Fruit fly (Drosophila melanogaster) ovary, adult (tissue): ENCODE results near the gene Galt.
A peak's percentile ranks its signal among the peaks of the same experiment; 100 is the strongest.

Source experiments
- CG17801 ChIP-seq: fragments of 200-800 bp; optimal IDR thresholded peaks from 2 replicates; lab custom pipeline; 2019; ENCODE audit warnings: missing biosample characterization, mild to moderate bottlenecking, missing genetic modification characterization, moderate library complexity; ENCODE audit not compliant: partially characterized antibody

Galt gene

DNA sequence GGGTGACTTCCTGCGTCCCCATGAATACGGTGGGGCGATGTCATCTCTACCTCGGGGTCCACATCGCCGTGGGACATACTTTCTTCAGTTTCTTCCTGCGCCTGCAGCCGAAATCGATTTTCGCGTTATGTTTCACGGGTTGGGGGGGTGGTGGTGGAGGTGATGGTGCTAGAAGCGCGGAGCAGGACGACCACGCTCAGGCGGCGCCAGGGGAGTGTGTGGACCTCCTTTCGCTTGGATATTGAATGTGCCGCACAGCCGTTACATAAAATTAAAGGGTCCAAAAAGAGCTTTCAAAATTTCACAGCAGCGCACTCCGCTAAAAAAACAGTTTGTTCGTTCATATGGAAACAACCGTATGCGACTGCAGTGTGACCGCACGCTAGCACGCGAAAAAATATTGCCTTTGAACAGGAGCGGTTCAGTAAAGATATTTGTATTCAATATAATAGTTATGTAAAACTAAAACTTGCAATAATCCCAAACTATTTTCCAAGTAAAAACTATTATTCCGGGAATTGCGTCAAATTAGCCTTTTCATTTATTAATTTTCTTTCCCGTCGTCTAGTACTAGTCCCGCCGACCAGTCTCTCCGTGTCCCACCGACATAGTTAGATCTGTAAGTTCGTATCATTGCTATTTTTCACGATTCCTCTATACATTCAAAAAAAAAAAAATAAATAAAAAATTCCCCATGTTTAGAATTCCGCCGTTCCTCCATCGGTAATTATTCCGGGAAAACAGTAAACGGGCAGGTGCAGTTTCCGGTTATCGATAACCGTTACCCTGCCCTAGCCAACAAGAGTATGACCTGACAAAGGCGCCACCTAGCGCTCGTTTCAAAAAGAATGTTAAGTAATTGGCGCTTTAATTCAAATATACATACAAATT, 16.4 kb upstream of the Galt start, which contains the start of gene Nhe3:
Gene Nhe3 (minus strand): TSS at position 373 of the 891 bp plus-strand sequence.
- TF ChIP-seq CG17801 (GFP tag; lab: Kevin White, UChicago), result peak; percentile 70

DNA sequence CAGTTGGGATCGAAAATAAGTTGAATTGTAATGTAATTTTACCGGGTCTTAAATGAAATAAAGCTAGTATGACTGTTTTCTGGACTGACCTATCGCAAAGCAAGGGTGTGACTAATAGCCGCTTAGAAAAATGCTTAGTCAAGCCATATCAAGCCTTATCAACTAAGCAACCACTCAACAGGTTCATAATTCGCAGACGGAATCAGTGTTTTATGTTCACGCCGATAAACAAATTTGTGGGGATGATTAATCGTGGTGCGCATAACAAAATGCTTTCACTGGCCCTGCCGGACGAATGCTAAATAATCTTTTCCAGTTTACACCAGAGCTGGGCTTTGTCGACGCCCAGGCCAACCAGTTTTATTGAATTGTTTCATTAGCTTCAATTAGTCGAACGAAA, 15.1 kb upstream of the Galt start:
- no peak for TF ChIP-seq CG17801 (GFP tag; lab: Kevin White, UChicago)

DNA sequence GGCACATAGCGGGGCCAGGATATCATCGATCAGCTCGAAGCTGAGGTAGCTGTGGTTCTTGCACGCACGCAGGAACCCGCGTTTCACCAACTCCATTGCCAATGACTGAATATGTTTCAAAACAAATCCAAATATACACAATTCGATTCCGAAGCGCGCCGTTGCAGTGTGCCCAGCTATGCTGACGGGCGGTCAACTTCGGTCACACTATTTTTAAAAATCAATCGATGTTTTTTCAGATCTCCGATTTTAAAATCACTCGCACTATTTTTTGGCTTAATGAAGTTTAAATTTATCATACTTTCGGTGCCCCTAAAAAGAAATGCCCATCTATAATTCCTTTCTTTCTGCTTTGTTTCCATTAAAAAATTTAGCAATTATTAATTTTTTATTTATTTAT, 9.6 kb upstream of the Galt start, which contains the start of gene Nse1:
Gene Nse1 (minus strand): TSS at position 173 of the 400 bp plus-strand sequence.
- no peak for TF ChIP-seq CG17801 (GFP tag; lab: Kevin White, UChicago)

DNA sequence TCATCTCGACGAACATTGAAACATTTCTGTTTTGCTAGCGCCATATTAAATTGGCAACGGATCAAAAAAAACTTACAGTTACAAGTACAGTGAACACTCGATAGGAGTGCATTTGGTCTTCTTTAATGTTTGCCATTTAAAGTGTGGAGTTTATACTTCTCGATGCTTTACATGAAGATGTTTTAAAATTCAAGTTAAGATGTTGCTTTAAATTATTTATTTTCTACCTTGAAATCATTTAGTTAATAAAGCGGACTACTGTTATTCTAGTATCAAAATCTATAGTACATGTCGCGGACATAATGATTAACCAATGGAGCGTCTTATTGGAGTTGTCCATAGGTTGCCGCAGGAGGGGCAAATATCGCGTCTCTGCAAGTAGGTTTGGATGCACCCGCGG, 8.7 kb upstream of the Galt start, which contains the start of gene cort:
Gene cort (minus strand): TSS at position 101 of the 400 bp plus-strand sequence.
- peak; percentile 3 for TF ChIP-seq CG17801 (GFP tag; lab: Kevin White, UChicago)

DNA sequence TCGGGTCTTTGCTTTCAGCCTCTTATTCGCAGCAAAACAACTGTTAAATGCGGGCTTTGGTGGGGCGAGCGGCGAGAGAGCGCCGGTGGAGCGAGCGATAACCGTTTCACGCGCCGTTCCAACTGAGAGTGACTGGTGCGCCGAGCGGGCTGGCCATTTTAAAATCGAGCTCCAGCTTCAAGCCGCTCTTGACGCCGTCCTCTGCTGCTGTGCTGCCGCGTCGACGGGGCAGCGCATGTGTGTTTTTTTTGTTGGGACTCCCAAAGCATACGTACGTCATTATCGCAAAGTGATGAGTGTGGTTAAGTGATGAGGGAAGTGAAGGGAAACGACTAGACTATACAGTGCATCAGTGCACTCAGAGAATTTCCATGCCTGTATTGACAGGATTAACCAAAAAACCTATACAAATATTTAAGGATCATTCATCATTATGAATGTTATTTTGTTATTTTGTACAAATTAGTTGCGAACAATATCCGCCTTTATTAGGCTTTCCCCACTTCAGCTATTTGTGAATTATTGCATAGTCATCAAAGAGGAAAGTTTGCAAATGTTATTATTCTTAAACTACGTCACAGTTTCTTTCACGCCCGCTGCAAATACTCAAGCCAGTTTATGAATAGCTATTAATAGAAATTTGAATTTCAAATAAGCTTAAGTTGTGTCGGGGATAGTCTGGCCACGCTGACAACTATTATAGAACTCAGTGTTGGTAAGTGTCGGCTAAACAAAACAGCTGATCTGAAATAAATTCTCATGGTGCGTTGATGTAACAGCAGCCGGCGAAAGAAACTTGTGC, 5.6 kb upstream of the Galt start, which contains the start of gene Spn27A:
Gene Spn27A (minus strand): TSS at position 137 of the 802 bp plus-strand sequence.
- peak; percentile 76 for TF ChIP-seq CG17801 (GFP tag; lab: Kevin White, UChicago)

dm6 chr2L:6671409-6671808, 3.6 kb upstream of the Galt start:
- TF ChIP-seq CG17801 (GFP tag; lab: Kevin White, UChicago), result no peak

DNA sequence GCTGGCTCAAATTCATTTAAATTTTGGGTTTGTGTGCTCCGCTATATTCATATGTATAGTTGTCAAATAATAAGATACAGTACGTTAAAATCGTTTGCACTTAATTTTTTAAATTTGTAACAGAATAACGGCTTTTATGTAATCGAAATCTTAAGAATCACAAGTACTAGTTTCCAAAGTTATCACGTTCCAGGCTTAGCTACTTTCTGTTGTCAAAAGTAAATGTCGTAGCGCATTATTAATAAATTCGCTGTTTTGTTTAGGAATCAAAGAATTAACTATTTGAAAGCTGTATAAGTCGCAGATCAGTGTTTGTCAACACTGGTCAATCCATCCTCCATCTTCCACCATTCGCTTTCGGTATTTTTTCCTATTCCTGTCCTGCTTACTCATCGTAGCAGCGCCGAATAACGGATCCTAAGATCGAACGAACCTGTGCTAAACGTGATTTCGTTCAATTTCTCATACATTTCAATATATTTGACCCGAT, 4.2 kb downstream of the Galt start, which contains the start of the genes CG13771, CG34310 and cup:
Gene CG13771 (minus strand): TSS at position 51 of the 490 bp plus-strand sequence.
Gene CG34310 (plus strand): TSS at position 103 of the 490 bp plus-strand sequence.
Gene cup (plus strand): TSS at position 103 of the 490 bp plus-strand sequence.
- no peak for TF ChIP-seq CG17801 (GFP tag; lab: Kevin White, UChicago)

dm6 chr2L:6657969-6658748, 9.7 kb downstream of the Galt start, which contains the start of the genes CG31636 and Ube4A:
CG31636 (minus strand) TSS chr2L:6658152.
Ube4A (plus strand) TSS chr2L:6658517.
- no peak for TF ChIP-seq CG17801 (GFP tag; lab: Kevin White, UChicago)

DNA sequence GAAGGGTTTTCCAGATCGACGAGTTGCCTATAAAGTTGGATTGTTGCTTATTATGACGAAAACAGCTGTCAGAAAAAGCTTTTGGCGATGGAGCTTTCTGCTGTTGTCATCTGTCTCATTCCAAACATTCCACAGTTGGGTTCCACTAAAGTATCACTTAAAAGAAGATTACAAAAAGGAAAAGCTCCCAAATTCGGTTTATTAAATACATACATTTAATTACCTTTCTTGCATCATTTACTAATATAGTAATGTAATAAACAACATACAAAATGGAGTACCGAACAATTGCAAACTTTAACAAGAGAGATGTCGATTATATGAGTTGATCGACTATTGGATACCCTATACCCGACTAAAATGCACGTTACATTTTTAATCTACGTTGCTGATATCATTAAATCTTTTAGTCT, 11.6 kb downstream of the Galt start, which contains the start of gene CG31633:
Gene CG31633 (minus strand): TSS at position 58 of the 413 bp plus-strand sequence.
- TF ChIP-seq CG17801 (GFP tag; lab: Kevin White, UChicago), result no peak

DNA sequence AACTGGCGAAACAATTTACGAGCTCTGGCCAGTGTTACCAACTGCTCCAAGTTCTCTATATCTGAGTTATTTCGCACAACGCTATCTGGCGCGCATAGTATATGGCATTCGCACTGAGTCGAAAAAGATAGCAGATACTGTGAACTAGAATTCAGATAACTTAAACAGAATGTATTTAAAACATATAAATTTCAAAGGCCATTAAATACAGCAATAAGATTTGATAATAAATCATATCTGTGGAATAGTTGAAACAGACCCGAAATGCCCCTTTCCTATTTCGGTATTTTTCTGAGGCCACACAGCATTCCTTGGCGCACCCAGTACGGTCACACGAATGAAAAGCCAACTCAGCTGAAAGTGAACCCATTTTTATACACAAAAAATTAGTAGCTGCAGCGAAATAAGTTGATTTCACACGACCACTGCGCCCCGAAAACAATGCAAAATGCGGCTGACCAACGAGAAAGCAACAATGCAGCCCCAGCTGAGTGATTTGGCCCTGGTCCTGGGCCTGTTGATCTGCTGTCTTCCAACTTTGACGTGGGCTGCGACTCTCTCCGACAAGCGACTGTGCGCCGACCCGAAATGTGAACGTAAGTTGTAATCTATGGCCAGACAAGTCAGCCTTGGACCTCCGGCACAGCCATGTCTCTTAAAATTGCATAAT, 18.6 kb downstream of the Galt start, which contains the start of the genes CG31635 and Tango1:
Gene CG31635 (minus strand): TSS at position 30 of the 670 bp plus-strand sequence.
Gene Tango1 (plus strand): TSS at position 304 of the 670 bp plus-strand sequence.
- no peak for TF ChIP-seq CG17801 (GFP tag; lab: Kevin White, UChicago)

- TF ChIP-seq CG17801 (GFP tag; lab: Kevin White, UChicago), result peak; percentile 90
These were observed 19.6 kb downstream of the Galt start for dm6 chr2L:6648163-6648628.

dm6 chr2L:6647103-6647711, 20.6 kb downstream of the Galt start:
- TF ChIP-seq CG17801 (GFP tag; lab: Kevin White, UChicago), result peak; percentile 92
